Worm (Caenorhabditis elegans) whole organism, L4/young adult: ENCODE results near the gene ZK813.7.

Experiments used
- W03F9.2 ChIP-seq: fragments of 150-350 bp; optimal IDR thresholded peaks from 2 replicates; lab custom pipeline; 2014; ENCODE audit warnings: missing biosample characterization, missing genetic modification characterization
- dao-5 ChIP-seq: sonication (generic microtip); optimal IDR thresholded peaks from 2 replicates; lab custom pipeline; 2016; ENCODE audit warnings: missing genotype, missing genetic modification characterization, moderate library complexity, missing compliant biosample characterization
- him-1 ChIP-seq: sonication (generic microtip); optimal IDR thresholded peaks from 2 replicates; lab custom pipeline; 2016; ENCODE audit warnings: missing genotype, missing genetic modification reagents, missing genetic modification characterization, missing compliant biosample characterization

DNA sequence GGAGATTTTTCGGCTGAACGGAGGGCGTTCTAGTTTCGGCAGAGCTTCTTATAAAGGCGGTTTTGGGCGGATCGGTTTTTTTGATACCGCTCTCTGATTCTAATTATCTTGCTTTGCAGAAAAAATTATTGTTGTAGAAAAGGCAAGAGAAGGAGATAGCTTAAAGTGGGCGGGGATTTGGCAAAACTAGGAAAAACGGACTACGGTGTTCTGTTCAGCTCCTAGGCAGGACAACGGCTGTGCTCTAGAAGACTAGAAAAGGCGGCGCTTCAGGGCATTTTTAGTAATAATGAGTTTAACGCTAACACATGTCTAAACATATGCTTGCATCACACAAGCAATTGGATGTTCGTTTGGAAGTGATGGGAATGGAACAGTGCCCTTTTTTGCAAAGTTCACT lies 25.5 kb upstream of the ZK813.7 start, which contains the start of gene C04F6.7:
- TF ChIP-seq W03F9.2 (tag; lab: Kevin White, UChicago) (no peak), him-1 (tag; lab: Kevin White, UChicago) (no peak), dao-5 (tag; lab: Kevin White, UChicago) (no peak)
